Fruit fly (Drosophila melanogaster) whole organism, embryonic: ENCODE data around the gene zuc.

ENCODE experiments used
- Bdp1 ChIP-seq: fragments of 200-800 bp; sonication (Bioruptor generic); optimal IDR thresholded peaks from 3 replicates; lab custom pipeline; 2016; ENCODE audit warnings: missing biosample characterization, missing genetic modification characterization
- CG10209 ChIP-seq: fragments of 200-800 bp; sonication (Bioruptor generic); optimal IDR thresholded peaks from 3 replicates; lab custom pipeline; 2017; ENCODE audit warnings: missing biosample characterization, mild to moderate bottlenecking, missing genetic modification characterization, missing genetic modification reagents
- CG10979 ChIP-seq: fragments of 200-800 bp; sonication (Bioruptor generic); optimal IDR thresholded peaks from 2 replicates; lab custom pipeline; 2018; ENCODE audit warnings: missing biosample characterization, mild to moderate bottlenecking, missing genetic modification characterization, moderate library complexity
- CG11093 ChIP-seq: fragments of 200-800 bp; sonication (Bioruptor generic); IDR thresholded peaks from 3 replicates; pipeline ENCODE4 v1.3.6; 2022; ENCODE audit warnings: missing biosample characterization, missing genetic modification characterization
- CG12155 ChIP-seq: fragments of 200-800 bp; sonication (Bioruptor generic); optimal IDR thresholded peaks from 3 replicates; lab custom pipeline; 2016; ENCODE audit warnings: missing biosample characterization, missing genetic modification characterization
- CG12391 ChIP-seq: fragments of 200-800 bp; sonication (Bioruptor generic); optimal IDR thresholded peaks from 3 replicates; lab custom pipeline; 2018; ENCODE audit warnings: missing biosample characterization, mild to moderate bottlenecking, missing genetic modification characterization, moderate library complexity
- CG14710 ChIP-seq: fragments of 200-800 bp; sonication (Bioruptor generic); optimal IDR thresholded peaks from 3 replicates; lab custom pipeline; 2019; ENCODE audit warnings: missing biosample characterization, mild to moderate bottlenecking, missing genetic modification characterization, moderate library complexity
- CG17186 ChIP-seq: fragments of 200-800 bp; sonication (Bioruptor generic); optimal IDR thresholded peaks from 3 replicates; lab custom pipeline; 2017; ENCODE audit warnings: missing biosample characterization, missing genetic modification reagents, missing genetic modification characterization
- CG1832 ChIP-seq: fragments of 200-800 bp; sonication (Bioruptor generic); optimal IDR thresholded peaks from 2 replicates; lab custom pipeline; 2017; ENCODE audit warnings: missing biosample characterization, mild to moderate bottlenecking, missing genetic modification characterization, inconsistent platforms
- CG30403 ChIP-seq: fragments of 200-800 bp; sonication (Bioruptor generic); optimal IDR thresholded peaks from 3 replicates; lab custom pipeline; 2016; ENCODE audit warnings: missing biosample characterization, missing genetic modification characterization
- CG32767 ChIP-seq: fragments of 200-800 bp; sonication (Bioruptor generic); IDR thresholded peaks from 2 replicates; pipeline ENCODE4 v1.3.6; 2022; ENCODE audit warnings: missing biosample characterization, missing genetic modification characterization
- CG34376 ChIP-seq: fragments of 200-800 bp; sonication (Bioruptor generic); optimal IDR thresholded peaks from 2 replicates; lab custom pipeline; 2018; ENCODE audit warnings: missing biosample characterization, mild to moderate bottlenecking, missing genetic modification characterization
- CG7928 ChIP-seq: fragments of 200-800 bp; sonication (Bioruptor generic); optimal IDR thresholded peaks from 2 replicates; lab custom pipeline; 2017; ENCODE audit warnings: missing biosample characterization, mild to moderate bottlenecking, missing genetic modification characterization
- CG8359 ChIP-seq: fragments of 200-800 bp; sonication (Bioruptor generic); optimal IDR thresholded peaks from 2 replicates; lab custom pipeline; 2017; ENCODE audit warnings: missing biosample characterization, mild to moderate bottlenecking, missing genetic modification characterization, borderline replicate concordance
- CG9437 ChIP-seq: fragments of 200-800 bp; sonication (Bioruptor generic); optimal IDR thresholded peaks from 2 replicates; lab custom pipeline; 2018; ENCODE audit warnings: missing biosample characterization, mild to moderate bottlenecking, missing genetic modification characterization
- CHES-1-like ChIP-seq: fragments of 200-800 bp; sonication (Bioruptor generic); optimal IDR thresholded peaks from 2 replicates; lab custom pipeline; 2016; ENCODE audit warnings: missing biosample characterization, missing genetic modification characterization
- Dip3 ChIP-seq: fragments of 200-800 bp; sonication (Bioruptor generic); optimal IDR thresholded peaks from 3 replicates; lab custom pipeline; 2016; ENCODE audit warnings: missing biosample characterization, missing genetic modification characterization
- Dll ChIP-seq: fragments of 200-800 bp; sonication (Bioruptor generic); IDR thresholded peaks from 4 replicates; pipeline ENCODE4 v1.3.6; 2022; ENCODE audit warnings: missing biosample characterization, missing genetic modification characterization; ENCODE audit not compliant: partially characterized antibody
- Fer1 ChIP-seq: fragments of 200-800 bp; sonication (Bioruptor generic); optimal IDR thresholded peaks from 2 replicates; lab custom pipeline; 2017; ENCODE audit warnings: missing biosample characterization, mild to moderate bottlenecking, missing genetic modification characterization
- Gsc ChIP-seq: fragments of 200-800 bp; sonication (Bioruptor generic); IDR thresholded peaks from 2 replicates; pipeline ENCODE4 v1.3.6; 2022; ENCODE audit warnings: missing biosample characterization, missing genetic modification characterization
- Gug ChIP-seq: fragments of 200-800 bp; sonication (Bioruptor generic); IDR thresholded peaks from 4 replicates; pipeline ENCODE4 v1.3.6; 2022; ENCODE audit warnings: missing biosample characterization, missing genetic modification characterization
- Hmr ChIP-seq: fragments of 200-800 bp; sonication (Bioruptor generic); optimal IDR thresholded peaks from 3 replicates; lab custom pipeline; 2017; ENCODE audit warnings: mild to moderate bottlenecking, missing biosample characterization, missing genetic modification reagents, missing genetic modification characterization
- Neu2 ChIP-seq: fragments of 200-800 bp; sonication (Bioruptor generic); optimal IDR thresholded peaks from 3 replicates; lab custom pipeline; 2016; ENCODE audit warnings: missing biosample characterization, missing genetic modification characterization, borderline replicate concordance
- Oli ChIP-seq: fragments of 200-800 bp; sonication (Bioruptor generic); optimal IDR thresholded peaks from 2 replicates; lab custom pipeline; 2018; ENCODE audit warnings: missing biosample characterization, mild to moderate bottlenecking, missing genetic modification characterization, moderate library complexity
- Side ChIP-seq: fragments of 200-800 bp; sonication (Bioruptor generic); optimal IDR thresholded peaks from 2 replicates; lab custom pipeline; 2016; ENCODE audit warnings: missing biosample characterization, missing genetic modification characterization
- Sry-β ChIP-seq: fragments of 200-800 bp; sonication (Bioruptor generic); optimal IDR thresholded peaks from 2 replicates; lab custom pipeline; 2018; ENCODE audit warnings: missing biosample characterization, mild to moderate bottlenecking, missing genetic modification characterization, moderate library complexity
- Stat92E ChIP-seq, 3 experiments: fragments of >200 bp in 2 of 3; fragments of 200-800 bp in 1 of 3; sonication (Bioruptor generic) in 1 of 3; optimal IDR thresholded peaks; 2 replicates each; lab custom pipeline; 2017 to 2019; ENCODE audit warnings: missing biosample characterization in 3 of 3, missing genetic modification characterization in 3 of 3, mild to moderate bottlenecking in 1 of 3, moderate library complexity in 1 of 3
- Tbp ChIP-seq: fragments of >200 bp; optimal IDR thresholded peaks from 2 replicates; lab custom pipeline; 2018; ENCODE audit warnings: missing biosample characterization, missing genetic modification characterization
- Xrp1 ChIP-seq: fragments of 200-800 bp; sonication (Bioruptor generic); IDR thresholded peaks from 2 replicates; pipeline ENCODE4 v1.3.6; 2022; ENCODE audit warnings: missing biosample characterization, missing genetic modification characterization
- ap ChIP-seq: fragments of 200-800 bp; sonication (Bioruptor generic); IDR thresholded peaks from 2 replicates; pipeline ENCODE4 v1.3.6; 2022; ENCODE audit warnings: missing biosample characterization, missing genetic modification characterization
- br ChIP-seq: fragments of >200 bp; optimal IDR thresholded peaks from 2 replicates; lab custom pipeline; 2017
- cg ChIP-seq: fragments of 200-800 bp; sonication (Bioruptor generic); optimal IDR thresholded peaks from 3 replicates; lab custom pipeline; 2019; ENCODE audit warnings: missing biosample characterization, mild to moderate bottlenecking, missing genetic modification characterization, moderate library complexity
- chn ChIP-seq: fragments of 200-800 bp; sonication (Bioruptor generic); optimal IDR thresholded peaks from 2 replicates; lab custom pipeline; 2016; ENCODE audit warnings: missing biosample characterization, missing genetic modification characterization
- dmrt99B ChIP-seq: fragments of 200-800 bp; sonication (Bioruptor generic); optimal IDR thresholded peaks from 2 replicates; lab custom pipeline; 2018; ENCODE audit warnings: missing biosample characterization, mild to moderate bottlenecking, missing genetic modification characterization, moderate library complexity
- dpn ChIP-seq, 2 experiments: fragments of 200-800 bp; sonication (Bioruptor generic); optimal IDR thresholded peaks; 3 replicates each; lab custom pipeline; 2016; ENCODE audit warnings: missing biosample characterization in 2 of 2, missing genetic modification characterization in 2 of 2
- ems ChIP-seq: fragments of 200-800 bp; sonication (Bioruptor generic); optimal IDR thresholded peaks from 3 replicates; lab custom pipeline; 2016; ENCODE audit warnings: missing biosample characterization, missing genetic modification characterization
- en ChIP-seq: fragments of 200-800 bp; sonication (Bioruptor generic); optimal IDR thresholded peaks from 2 replicates; lab custom pipeline; 2016; ENCODE audit warnings: missing biosample characterization, missing genetic modification characterization
- ewg ChIP-seq: fragments of 200-800 bp; sonication (Bioruptor generic); optimal IDR thresholded peaks from 3 replicates; lab custom pipeline; 2017; ENCODE audit warnings: mild to moderate bottlenecking, missing biosample characterization, missing genetic modification reagents, missing genetic modification characterization
- oc ChIP-seq: fragments of 200-800 bp; sonication (Bioruptor generic); optimal IDR thresholded peaks from 2 replicates; lab custom pipeline; 2018; ENCODE audit warnings: missing biosample characterization, mild to moderate bottlenecking, missing genetic modification characterization, moderate library complexity
- peb ChIP-seq: fragments of 200-800 bp; sonication (Bioruptor generic); IDR thresholded peaks from 2 replicates; pipeline ENCODE4 v1.3.6; 2022; ENCODE audit warnings: missing biosample characterization, missing genetic modification characterization
- pho ChIP-seq: fragments of 200-800 bp; sonication (Bioruptor generic); optimal IDR thresholded peaks from 2 replicates; lab custom pipeline; 2016; ENCODE audit warnings: missing biosample characterization, missing genetic modification characterization
- pita ChIP-seq: fragments of 200-800 bp; sonication (Bioruptor generic); optimal IDR thresholded peaks from 2 replicates; lab custom pipeline; 2017; ENCODE audit warnings: missing biosample characterization, mild to moderate bottlenecking, missing genetic modification characterization
- sc ChIP-seq, 3 experiments: fragments of >200 bp in 2 of 3; fragments of 200-800 bp in 1 of 3; sonication (Bioruptor generic) in 1 of 3; optimal IDR thresholded peaks; 2 replicates in 2 of 3; 3 replicates in 1 of 3; lab custom pipeline; 2017; ENCODE audit warnings: mild to moderate bottlenecking in 1 of 3, missing biosample characterization in 1 of 3, missing genetic modification characterization in 1 of 3, missing genetic modification reagents in 1 of 3
- schlank ChIP-seq: fragments of 200-800 bp; sonication (Bioruptor generic); optimal IDR thresholded peaks from 2 replicates; lab custom pipeline; 2018; ENCODE audit warnings: missing biosample characterization, mild to moderate bottlenecking, missing genetic modification characterization
- shn ChIP-seq: fragments of 200-800 bp; sonication (Bioruptor generic); optimal IDR thresholded peaks from 3 replicates; lab custom pipeline; 2016; ENCODE audit warnings: missing biosample characterization, missing genetic modification characterization
- sqz ChIP-seq: fragments of 200-800 bp; sonication (Bioruptor generic); optimal IDR thresholded peaks from 3 replicates; lab custom pipeline; 2018; ENCODE audit warnings: missing biosample characterization, mild to moderate bottlenecking, missing genetic modification characterization
- stwl ChIP-seq: fragments of 200-800 bp; sonication (Bioruptor generic); optimal IDR thresholded peaks from 3 replicates; lab custom pipeline; 2018; ENCODE audit warnings: missing biosample characterization, mild to moderate bottlenecking, missing genetic modification characterization, moderate library complexity
- z ChIP-seq: fragments of 200-800 bp; sonication (Bioruptor generic); IDR thresholded peaks from 3 replicates; pipeline ENCODE4 v1.3.6; 2022; ENCODE audit warnings: missing biosample characterization, missing genetic modification characterization
- zen ChIP-seq: fragments of 200-800 bp; sonication (Bioruptor generic); optimal IDR thresholded peaks from 3 replicates; lab custom pipeline; 2018; ENCODE audit warnings: missing biosample characterization, mild to moderate bottlenecking, missing genetic modification characterization, moderate library complexity
- zf30C ChIP-seq: fragments of 200-800 bp; sonication (Bioruptor generic); optimal IDR thresholded peaks from 3 replicates; lab custom pipeline; 2018; ENCODE audit warnings: missing biosample characterization, mild to moderate bottlenecking, missing genetic modification characterization

Gene zuc

dm6 chr2L:12007331-12007791 is 17.7 kb upstream of the zuc start (continued):
- TF ChIP-seq Oli, result peak; percentile 35
- TF ChIP-seq CG34376 (GFP tag; lab: Kevin White, UChicago), result peak; percentile 98
- TF ChIP-seq shn (GFP tag; lab: Kevin White, UChicago), result peak; percentile 71
- 0 out of 4 replicates have a peak, but pooled peaks have one; percentile 15 for TF ChIP-seq Gug
- peak; percentile 72 for TF ChIP-seq dmrt99B (tag; lab: Kevin White, UChicago)
- TF ChIP-seq CG14710 (tag; lab: Kevin White, UChicago), result peak; percentile 46
- TF ChIP-seq Neu2 (GFP tag; lab: Kevin White, UChicago), result no peak
- peak; percentile 90 for TF ChIP-seq oc
- no peak for TF ChIP-seq sc (optimal IDR thresholded peaks at IDR 0.05; lab: Kevin White, UChicago)
- TF ChIP-seq sc (GFP tag; optimal IDR thresholded peaks at IDR 0.05; lab: Kevin White, UChicago), result peak; percentile 17
- peak; percentile 94 for TF ChIP-seq Hmr (GFP tag; lab: Kevin White, UChicago)
- no peak for TF ChIP-seq peb (GFP tag; lab: Robert Waterston, UW)
- TF ChIP-seq CG7928 (GFP tag; lab: Kevin White, UChicago), result peak; percentile 36
- no peak for TF ChIP-seq CG9437 (GFP tag; lab: Kevin White, UChicago)
- TF ChIP-seq Fer1 (GFP tag; lab: Kevin White, UChicago), result peak; percentile 79
- no peak for TF ChIP-seq pita (GFP tag; lab: Kevin White, UChicago)
- TF ChIP-seq CG10209, result peak; percentile 47
- peak; percentile 14 for TF ChIP-seq zf30C
- peak; percentile 24 for TF ChIP-seq CG12391 (tag; lab: Kevin White, UChicago)
- peak; percentile 57 for TF ChIP-seq CG12155 (GFP tag; lab: Kevin White, UChicago)
- TF ChIP-seq cg (GFP tag; lab: Kevin White, UChicago), result peak; percentile 69
- TF ChIP-seq pho, result peak; percentile 28
- TF ChIP-seq CG11093, result peak; percentile 58; the same call in 1 of the 3 replicates
- peak; percentile 14 for TF ChIP-seq Bdp1 (GFP tag; lab: Kevin White, UChicago)
- TF ChIP-seq en (GFP tag; lab: Kevin White, UChicago), result peak; percentile 10
- TF ChIP-seq zen (tag; lab: Kevin White, UChicago), result peak; percentile 88
- peak; percentile 50 for TF ChIP-seq CG10979 (tag; lab: Kevin White, UChicago)
- no peak for TF ChIP-seq Xrp1 (GFP tag; lab: Robert Waterston, UW)
- peak; percentile 46 for TF ChIP-seq Sry-β (GFP tag; lab: Kevin White, UChicago)
- TF ChIP-seq z (GFP tag; lab: Robert Waterston, UW), result no peak
- TF ChIP-seq schlank (tag; lab: Kevin White, UChicago), result no peak
- TF ChIP-seq Side, result peak; percentile 16
- peak; percentile 68 for TF ChIP-seq ewg (GFP tag; lab: Kevin White, UChicago)
- peak; percentile 43 for TF ChIP-seq stwl (tag; lab: Kevin White, UChicago)
- TF ChIP-seq CG17186, result peak; percentile 87
- peak; percentile 99 for TF ChIP-seq CG1832 (GFP tag; lab: Kevin White, UChicago)
- no peak for TF ChIP-seq CG32767 (GFP tag; lab: Robert Waterston, UW)
- peak; percentile 13 to 26 for TF ChIP-seq dpn (GFP tag; optimal IDR thresholded peaks at IDR 0.05; lab: Kevin White, UChicago)
- TF ChIP-seq ems (GFP tag; lab: Kevin White, UChicago), result peak; percentile 12
- TF ChIP-seq CG8359 (GFP tag; lab: Kevin White, UChicago), result peak; percentile 100
- TF ChIP-seq CG30403, result no peak
- TF ChIP-seq Stat92E (GFP tag; optimal IDR thresholded peaks at IDR 0.05; lab: Kevin White, UChicago), result peak in 1 of 3 experiments; percentile 97
- TF ChIP-seq br (lab: Kevin White, UChicago), result no peak
- TF ChIP-seq ap, result no peak
- TF ChIP-seq Dip3 (GFP tag; lab: Kevin White, UChicago), result no peak
- TF ChIP-seq Tbp (GFP tag; lab: Kevin White, UChicago), result no peak
- peak; percentile 45 for TF ChIP-seq CHES-1-like (GFP tag; lab: Kevin White, UChicago)
- peak; percentile 96 for TF ChIP-seq sqz
- no peak for TF ChIP-seq Gsc (GFP tag; lab: Robert Waterston, UW)
- TF ChIP-seq Dll (GFP tag; lab: Robert Waterston, UW), result no peak
- peak; percentile 92 for TF ChIP-seq chn (GFP tag; lab: Kevin White, UChicago)
